Worm (Caenorhabditis elegans): ENCODE results near the gene F21C10.5.

Gene F21C10.5

ce11 chrV:9146196-9146595, 20.8 kb downstream of the F21C10.5 start:
- TF ChIP-seq unc-39 (tag; optimal IDR thresholded peaks at IDR 0.05) (no peak), unc-62 (GFP tag; optimal IDR thresholded peaks at IDR 0.05) (no peak), elt-1 (tag; optimal IDR thresholded peaks at IDR 0.05; ENCODE audit: borderline replicate concordance, insufficient read depth) (no peak), bed-3 (GFP tag; optimal IDR thresholded peaks at IDR 0.05) (no peak), lin-32 (GFP tag; optimal IDR thresholded peaks at IDR 0.05) (no peak), hlh-1 (tag; optimal IDR thresholded peaks at IDR 0.05) (no peak), nhr-12 (tag; optimal IDR thresholded peaks at IDR 0.05) (no peak), sptf-1 (tag; optimal IDR thresholded peaks at IDR 0.05) (no peak), nhr-237 (tag; optimal IDR thresholded peaks at IDR 0.05) (no peak), nhr-2 (tag; optimal IDR thresholded peaks at IDR 0.05) (no peak), mab-5 (tag; optimal IDR thresholded peaks at IDR 0.05) (no peak), tbx-8 (GFP tag; optimal IDR thresholded peaks at IDR 0.05) (no peak), ceh-83 (GFP tag; optimal IDR thresholded peaks at IDR 0.05) (no peak), blmp-1 (tag; optimal IDR thresholded peaks at IDR 0.05) (no peak), nhr-76 (tag; optimal IDR thresholded peaks at IDR 0.05) (no peak)

- TF ChIP-seq zip-8 (tag; optimal IDR thresholded peaks at IDR 0.05) (no peak), elt-1 (tag; optimal IDR thresholded peaks at IDR 0.05; ENCODE audit: borderline replicate concordance, insufficient read depth) (peak; percentile 72)
Observed at ce11 chrV:9146849-9147557, 21.6 kb downstream of the F21C10.5 start, which contains the start of gene spl-2. TSS of gene spl-2 (minus strand) at chrV:9146899.

- TF ChIP-seq pha-4 (tag; optimal IDR thresholded peaks at IDR 0.05) (no peak), ztf-11 (tag; optimal IDR thresholded peaks at IDR 0.05) (no peak), nhr-237 (tag; optimal IDR thresholded peaks at IDR 0.05) (no peak), snpc-4 (tag; optimal IDR thresholded peaks at IDR 0.05) (no peak), lin-32 (GFP tag; optimal IDR thresholded peaks at IDR 0.05) (no peak), lsy-2 (tag; optimal IDR thresholded peaks at IDR 0.05) (no peak), ces-1 (GFP tag; optimal IDR thresholded peaks at IDR 0.05) (no peak), elt-1 (tag; optimal IDR thresholded peaks at IDR 0.05; ENCODE audit: borderline replicate concordance, insufficient read depth) (no peak), nhr-28 (tag; optimal IDR thresholded peaks at IDR 0.05) (no peak), unc-39 (tag; optimal IDR thresholded peaks at IDR 0.05) (no peak)
Observed at ce11 chrV:9148151-9148550, 22.7 kb downstream of the F21C10.5 start.

ce11 chrV:9152339-9152738, 26.9 kb downstream of the F21C10.5 start:
- TF ChIP-seq nhr-28 (tag; optimal IDR thresholded peaks at IDR 0.05) (no peak), flh-1 (GFP tag; optimal IDR thresholded peaks at IDR 0.05) (no peak), elt-1 (tag; optimal IDR thresholded peaks at IDR 0.05; ENCODE audit: borderline replicate concordance, insufficient read depth) (no peak), drap-1 (GFP tag; optimal IDR thresholded peaks at IDR 0.05) (no peak), ces-1 (GFP tag; optimal IDR thresholded peaks at IDR 0.05) (no peak), unc-120 (tag; optimal IDR thresholded peaks at IDR 0.05; ENCODE audit: poor library complexity, severe bottlenecking) (no peak), lin-13 (tag; optimal IDR thresholded peaks at IDR 0.05) (no peak), nhr-237 (tag; optimal IDR thresholded peaks at IDR 0.05) (no peak), ceh-83 (GFP tag; optimal IDR thresholded peaks at IDR 0.05) (no peak), elt-3 (tag; optimal IDR thresholded peaks at IDR 0.05) (no peak), ceh-43 (GFP tag; optimal IDR thresholded peaks at IDR 0.05) (no peak)

- TF ChIP-seq flh-1 (GFP tag; optimal IDR thresholded peaks at IDR 0.05) = no peak
- no peak for TF ChIP-seq ham-2 (GFP tag; optimal IDR thresholded peaks at IDR 0.05)
- TF ChIP-seq unc-62 (GFP tag; optimal IDR thresholded peaks at IDR 0.05) = no peak
- TF ChIP-seq cnd-1 (tag; optimal IDR thresholded peaks at IDR 0.05) = no peak
- no peak for TF ChIP-seq nhr-76 (tag; optimal IDR thresholded peaks at IDR 0.05)
Observed at ce11 chrV:9154772-9155171, 29.3 kb downstream of the F21C10.5 start, which contains the start of gene B0222.5. TSS of gene B0222.5 (minus strand) at chrV:9154872.

- no peak for TF ChIP-seq ztf-11 (tag; optimal IDR thresholded peaks at IDR 0.05)
- no peak for TF ChIP-seq sptf-1 (tag; optimal IDR thresholded peaks at IDR 0.05)
Observed at ce11 chrV:9155616-9156015, 30.2 kb downstream of the F21C10.5 start.
